Worm (Caenorhabditis elegans) whole organism, midembryonic: ENCODE data around the gene F10E9.7.

Source experiments
- cog-1 ChIP-seq: sonication (generic microtip); optimal IDR thresholded peaks from 2 replicates; lab custom pipeline; 2016; ENCODE audit warnings: missing genetic modification characterization, missing compliant biosample characterization
- ref-1 ChIP-seq: fragments of 200-800 bp; sonication (Bioruptor generic); conservative IDR thresholded peaks from 2 replicates; pipeline ENCODE4 v1.3.6; 2022; ENCODE audit warnings: missing genetic modification reagents, missing genetic modification characterization, missing compliant biosample characterization
- tab-1 ChIP-seq: fragments of 200-800 bp; sonication (Bioruptor generic); IDR thresholded peaks from 2 replicates; pipeline ENCODE4 v1.3.6; 2022; ENCODE audit warnings: missing genetic modification characterization, missing compliant biosample characterization

ce11 chrIII:8356407-8356881 lies 49.2 kb upstream of the F10E9.7 start:
- TF ChIP-seq tab-1 (GFP tag; lab: Robert Waterston, UW), result no peak
- peak; percentile 67 for TF ChIP-seq cog-1 (tag; lab: Kevin White, UChicago)
- TF ChIP-seq ref-1 (GFP tag; lab: Robert Waterston, UW), result no peak
